Worm (Caenorhabditis elegans) whole organism, L3 larva: ENCODE results near the gene K02D3.2.

Experiments used
- ZK546.5 ChIP-seq: sonication (generic microtip); optimal IDR thresholded peaks from 2 replicates; lab custom pipeline; 2017; ENCODE audit warnings: missing biosample characterization, missing genetic modification characterization
- aly-2 ChIP-seq: fragments of 150-350 bp; optimal IDR thresholded peaks from 2 replicates; lab custom pipeline; 2014; ENCODE audit warnings: missing biosample characterization, missing genetic modification characterization
- egl-27 ChIP-seq: sonication (generic microtip); optimal IDR thresholded peaks from 4 replicates; lab custom pipeline; 2017; ENCODE audit warnings: missing biosample characterization, missing genetic modification reagents, missing genetic modification characterization
- fos-1 ChIP-seq: fragments of 150-350 bp; optimal IDR thresholded peaks from 2 replicates; lab custom pipeline; 2014; ENCODE audit warnings: missing biosample characterization, missing genetic modification characterization
- mml-1 ChIP-seq: fragments of 150-350 bp; sonication (generic microtip); optimal IDR thresholded peaks from 3 replicates; lab custom pipeline; 2014; ENCODE audit warnings: missing biosample characterization, missing genetic modification characterization
- nfya-1 ChIP-seq: sonication (generic microtip); optimal IDR thresholded peaks from 2 replicates; lab custom pipeline; 2017; ENCODE audit warnings: missing genetic modification characterization, mild to moderate bottlenecking, missing compliant biosample characterization, antibody characterized with exemption, moderate library complexity; ENCODE audit not compliant: insufficient read depth
- nhr-25 ChIP-seq: sonication (generic microtip); optimal IDR thresholded peaks from 2 replicates; lab custom pipeline; 2017; ENCODE audit warnings: missing biosample characterization, missing genetic modification characterization
- nhr-76 ChIP-seq: fragments of 150-350 bp; sonication (generic microtip); optimal IDR thresholded peaks from 5 replicates; lab custom pipeline; 2014; ENCODE audit warnings: missing biosample characterization, missing genetic modification characterization
- unc-62 ChIP-seq: fragments of 150-350 bp; sonication (generic microtip); optimal IDR thresholded peaks from 4 replicates; lab custom pipeline; 2014; ENCODE audit warnings: missing biosample characterization, missing genetic modification reagents, missing genetic modification characterization

DNA sequence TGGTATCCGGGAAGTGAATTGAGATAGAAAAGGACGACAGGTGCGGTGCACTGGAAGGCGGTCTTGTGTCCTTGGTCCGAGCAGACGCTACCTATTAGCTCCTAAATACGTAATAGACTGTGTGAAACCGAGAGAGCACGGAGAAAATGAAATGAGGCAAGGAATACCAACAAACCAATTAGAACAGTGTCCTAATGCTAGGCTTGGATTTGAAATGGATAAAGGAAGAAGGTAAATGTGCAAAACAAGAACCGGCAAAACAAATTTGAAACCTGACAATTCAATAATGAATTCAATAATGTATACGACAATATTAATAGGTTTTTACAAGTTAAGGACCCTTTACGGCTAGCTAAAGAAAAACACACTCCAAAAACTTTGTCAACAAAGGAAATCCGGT lies 43.1 kb downstream of the K02D3.2 start, which contains the start of gene C04A11.2:
- TF ChIP-seq nhr-25 (tag; lab: Kevin White, UChicago) = no peak
- no peak for TF ChIP-seq unc-62
- no peak for TF ChIP-seq nfya-1 (tag; lab: Kevin White, UChicago)
- TF ChIP-seq fos-1 (tag; lab: Kevin White, UChicago) = no peak
- no peak for TF ChIP-seq egl-27 (tag; lab: Kevin White, UChicago)
- no peak for TF ChIP-seq nhr-76 (tag; lab: Kevin White, UChicago)
- TF ChIP-seq mml-1 (tag; lab: Kevin White, UChicago) = no peak
- no peak for TF ChIP-seq ZK546.5 (tag; lab: Kevin White, UChicago)
- TF ChIP-seq aly-2 (tag; lab: Kevin White, UChicago) = no peak
